Fruit fly (Drosophila melanogaster) whole organism: ENCODE measurements around the gene sim.

Experiments used
- Dll ChIP-seq: fragments of >200 bp; optimal IDR thresholded peaks from 2 replicates; lab custom pipeline; 2017
- EcR ChIP-seq, 2 experiments: fragments of >200 bp; optimal IDR thresholded peaks; 2 replicates each; lab custom pipeline; 2017; ENCODE audit warnings: missing biosample characterization in 2 of 2, missing genetic modification characterization in 2 of 2, missing genetic modification reagents in 2 of 2
- psq ChIP-seq: fragments of >200 bp; optimal IDR thresholded peaks from 2 replicates; lab custom pipeline; 2017

dm6 chr3R:13032975-13033445 is 24.5 kb upstream of the sim start:
- TF ChIP-seq psq (lab: Kevin White, UChicago) = no peak
- no peak for TF ChIP-seq Dll (lab: Kevin White, UChicago)
- TF ChIP-seq EcR (GFP tag; optimal IDR thresholded peaks at IDR 0.05; lab: Kevin White, UChicago) = no peak
